Worm (Caenorhabditis elegans) whole organism, young adult: ENCODE measurements around the gene T23B12.6.

Experiments used
- B0019.2 ChIP-seq: fragments of 200-800 bp; sonication (Bioruptor generic); conservative IDR thresholded peaks from 2 replicates; pipeline ENCODE4 v1.3.6; 2022; ENCODE audit warnings: missing genetic modification reagents, missing genetic modification characterization, missing compliant biosample characterization
- F39B2.1 ChIP-seq: fragments of 200-800 bp; sonication (Bioruptor generic); IDR thresholded peaks from 2 replicates; pipeline ENCODE4 v1.3.6; 2022; ENCODE audit warnings: missing genetic modification reagents, missing genetic modification characterization, missing compliant biosample characterization
- F49E8.2 ChIP-seq: sonication (generic microtip); optimal IDR thresholded peaks from 3 replicates; lab custom pipeline; 2017; ENCODE audit warnings: missing genetic modification characterization, mild to moderate bottlenecking, missing compliant biosample characterization, antibody characterized with exemption, moderate library complexity; ENCODE audit not compliant: insufficient read depth
- F52B5.7 ChIP-seq: sonication (generic microtip); optimal IDR thresholded peaks from 2 replicates; lab custom pipeline; 2016; ENCODE audit warnings: mild to moderate bottlenecking, missing genetic modification characterization, missing compliant biosample characterization
- Y53F4B.3 ChIP-seq: fragments of 200-800 bp; sonication (Bioruptor generic); IDR thresholded peaks from 2 replicates; pipeline ENCODE4 v1.3.6; 2022; ENCODE audit warnings: missing genetic modification reagents, missing genetic modification characterization, missing compliant biosample characterization
- Y53G8AR.9 ChIP-seq: fragments of 200-800 bp; sonication (Bioruptor generic); conservative IDR thresholded peaks from 2 replicates; pipeline ENCODE4 v1.3.6; 2022; ENCODE audit warnings: missing genetic modification reagents, missing genetic modification characterization, missing compliant biosample characterization
- Y56A3A.18 ChIP-seq: fragments of 200-800 bp; sonication (Bioruptor generic); IDR thresholded peaks from 2 replicates; pipeline ENCODE4 v1.3.6; 2022; ENCODE audit warnings: missing genetic modification reagents, missing genetic modification characterization, missing compliant biosample characterization
- Y79H2A.3 ChIP-seq: fragments of 200-800 bp; sonication (Bioruptor generic); conservative IDR thresholded peaks from 2 replicates; pipeline ENCODE4 v1.3.6; 2022; ENCODE audit warnings: missing genetic modification reagents, missing genetic modification characterization, missing compliant biosample characterization
- Y95B8A.8 ChIP-seq: fragments of 200-800 bp; sonication (Bioruptor generic); IDR thresholded peaks from 2 replicates; pipeline ENCODE4 v1.3.6; 2022; ENCODE audit warnings: missing genetic modification reagents, missing genetic modification characterization, missing compliant biosample characterization
- akir-1 ChIP-seq: fragments of 200-800 bp; sonication (Bioruptor generic); optimal IDR thresholded peaks from 2 replicates; lab custom pipeline; 2018; ENCODE audit warnings: mild to moderate bottlenecking, missing genetic modification characterization, moderate library complexity, missing compliant biosample characterization
- aptf-2 ChIP-seq: fragments of 200-800 bp; sonication (Bioruptor generic); conservative IDR thresholded peaks from 2 replicates; pipeline ENCODE4 v1.3.6; 2022; ENCODE audit warnings: missing genetic modification reagents, missing genetic modification characterization, missing compliant biosample characterization
- aptf-3 ChIP-seq: fragments of 200-800 bp; sonication (Bioruptor generic); IDR thresholded peaks from 2 replicates; pipeline ENCODE4 v1.3.6; 2022; ENCODE audit warnings: missing genetic modification characterization, missing compliant biosample characterization
- atf-7 ChIP-seq: sonication (generic microtip); optimal IDR thresholded peaks from 2 replicates; lab custom pipeline; 2017; ENCODE audit warnings: mild to moderate bottlenecking, missing genetic modification characterization, missing compliant biosample characterization
- bed-2 ChIP-seq: fragments of 200-800 bp; sonication (Bioruptor generic); IDR thresholded peaks from 2 replicates; pipeline ENCODE4 v1.3.6; 2022; ENCODE audit warnings: missing genetic modification reagents, missing genetic modification characterization, missing compliant biosample characterization
- ccch-3 ChIP-seq: fragments of 200-800 bp; sonication (Bioruptor generic); optimal IDR thresholded peaks from 2 replicates; lab custom pipeline; 2018; ENCODE audit warnings: mild to moderate bottlenecking, missing genetic modification characterization, missing compliant biosample characterization
- cebp-1 ChIP-seq, 2 experiments: fragments of 200-800 bp in 1 of 2; sonication (Bioruptor generic) in 1 of 2; sonication (generic microtip) in 1 of 2; IDR thresholded peaks in 1 of 2; optimal IDR thresholded peaks in 1 of 2; 2 replicates each; pipeline versions ENCODE4 v1.3.6 to Lab custom; 2017 to 2022; ENCODE audit warnings: missing compliant biosample characterization in 2 of 2, missing genetic modification characterization in 2 of 2, mild to moderate bottlenecking in 1 of 2, missing genetic modification reagents in 1 of 2, moderate library complexity in 1 of 2
- cebp-2 ChIP-seq: fragments of 200-800 bp; sonication (Bioruptor generic); IDR thresholded peaks from 2 replicates; pipeline ENCODE4 v1.3.6; 2022; ENCODE audit warnings: missing genetic modification characterization, missing compliant biosample characterization
- ceh-100 ChIP-seq: fragments of 200-800 bp; sonication (Bioruptor generic); IDR thresholded peaks from 2 replicates; pipeline ENCODE4 v1.3.6; 2022; ENCODE audit warnings: missing genetic modification reagents, missing genetic modification characterization, missing compliant biosample characterization
- ceh-58 ChIP-seq: fragments of 200-800 bp; sonication (Bioruptor generic); IDR thresholded peaks from 2 replicates; pipeline ENCODE4 v1.3.6; 2022; ENCODE audit warnings: missing genetic modification characterization, missing compliant biosample characterization
- egl-18 ChIP-seq: fragments of 200-800 bp; sonication (Bioruptor generic); IDR thresholded peaks from 2 replicates; pipeline ENCODE4 v1.3.6; 2022; ENCODE audit warnings: missing genetic modification reagents, missing genetic modification characterization, missing compliant biosample characterization
- ekl-4 ChIP-seq: fragments of 200-800 bp; sonication (Bioruptor generic); IDR thresholded peaks from 2 replicates; pipeline ENCODE4 v1.3.6; 2022; ENCODE audit warnings: missing genetic modification reagents, missing genetic modification characterization, missing compliant biosample characterization
- him-1 ChIP-seq: sonication (generic microtip); optimal IDR thresholded peaks from 2 replicates; lab custom pipeline; 2016; ENCODE audit warnings: missing genotype, missing genetic modification reagents, missing genetic modification characterization, missing compliant biosample characterization
- hmg-1.2 ChIP-seq: fragments of 200-800 bp; sonication (Bioruptor generic); IDR thresholded peaks from 2 replicates; pipeline ENCODE4 v1.3.6; 2022; ENCODE audit warnings: missing genetic modification reagents, missing genetic modification characterization, missing compliant biosample characterization
- hmg-20 ChIP-seq: fragments of 200-800 bp; sonication (Bioruptor generic); IDR thresholded peaks from 2 replicates; pipeline ENCODE4 v1.3.6; 2022; ENCODE audit warnings: missing genetic modification reagents, missing genetic modification characterization, missing compliant biosample characterization
- hsf-1 ChIP-seq: fragments of 200-800 bp; sonication (Bioruptor generic); IDR thresholded peaks from 2 replicates; pipeline ENCODE4 v1.3.6; 2022; ENCODE audit warnings: missing genetic modification reagents, missing genetic modification characterization, missing compliant biosample characterization
- lin-26 ChIP-seq: fragments of 200-800 bp; sonication (Bioruptor generic); IDR thresholded peaks from 2 replicates; pipeline ENCODE4 v1.3.6; 2022; ENCODE audit warnings: missing genetic modification reagents, missing genetic modification characterization, missing compliant biosample characterization
- lin-54 ChIP-seq: fragments of 200-800 bp; sonication (Bioruptor generic); optimal IDR thresholded peaks from 2 replicates; lab custom pipeline; 2018; ENCODE audit warnings: mild to moderate bottlenecking, missing genetic modification characterization, missing compliant biosample characterization
- lsl-1 ChIP-seq: fragments of 200-800 bp; sonication (Bioruptor generic); optimal IDR thresholded peaks from 2 replicates; lab custom pipeline; 2018; ENCODE audit warnings: mild to moderate bottlenecking, missing genetic modification characterization, moderate library complexity, missing compliant biosample characterization
- lsy-27 ChIP-seq: sonication (generic microtip); optimal IDR thresholded peaks from 2 replicates; lab custom pipeline; 2017; ENCODE audit warnings: missing genetic modification characterization, mild to moderate bottlenecking, missing compliant biosample characterization, antibody characterized with exemption, missing genotype, borderline replicate concordance; ENCODE audit not compliant: insufficient read depth
- madf-10 ChIP-seq: sonication (generic microtip); optimal IDR thresholded peaks from 2 replicates; lab custom pipeline; 2016; ENCODE audit warnings: mild to moderate bottlenecking, missing genetic modification characterization, missing compliant biosample characterization
- madf-3 ChIP-seq: fragments of 200-800 bp; sonication (Bioruptor generic); IDR thresholded peaks from 2 replicates; pipeline ENCODE4 v1.3.6; 2022; ENCODE audit warnings: missing genetic modification reagents, missing genetic modification characterization, missing compliant biosample characterization
- madf-6 ChIP-seq: fragments of 200-800 bp; sonication (Bioruptor generic); IDR thresholded peaks from 2 replicates; pipeline ENCODE4 v1.3.6; 2022; ENCODE audit warnings: missing genetic modification reagents, missing genetic modification characterization, missing compliant biosample characterization
- mcd-1 ChIP-seq: fragments of 200-800 bp; sonication (Bioruptor generic); IDR thresholded peaks from 2 replicates; pipeline ENCODE4 v1.3.6; 2022; ENCODE audit warnings: missing genetic modification reagents, missing genetic modification characterization, missing compliant biosample characterization
- mel-28 ChIP-seq: sonication (generic microtip); optimal IDR thresholded peaks from 2 replicates; lab custom pipeline; 2016; ENCODE audit warnings: borderline replicate concordance, mild to moderate bottlenecking, missing genetic modification characterization, missing compliant biosample characterization
- nfya-1 ChIP-seq: sonication (generic microtip); optimal IDR thresholded peaks from 2 replicates; lab custom pipeline; 2017; ENCODE audit warnings: antibody characterized with exemption, missing compliant biosample characterization, missing genetic modification characterization, borderline replicate concordance; ENCODE audit not compliant: insufficient read depth
- nfya-2 ChIP-seq: fragments of 200-800 bp; sonication (Bioruptor generic); IDR thresholded peaks from 2 replicates; pipeline ENCODE4 v1.3.6; 2022; ENCODE audit warnings: missing genetic modification reagents, missing genetic modification characterization, missing compliant biosample characterization
- nhr-80 ChIP-seq: sonication (generic microtip); optimal IDR thresholded peaks from 2 replicates; lab custom pipeline; 2016; ENCODE audit warnings: missing genetic modification characterization, missing compliant biosample characterization
- nhr-90 ChIP-seq: sonication (generic microtip); optimal IDR thresholded peaks from 2 replicates; lab custom pipeline; 2016; ENCODE audit warnings: missing genotype, mild to moderate bottlenecking, missing genetic modification characterization, missing compliant biosample characterization
- pbrm-1 ChIP-seq: fragments of 200-800 bp; sonication (Bioruptor generic); IDR thresholded peaks from 2 replicates; pipeline ENCODE4 v1.3.6; 2022; ENCODE audit warnings: missing genetic modification reagents, missing genetic modification characterization, missing compliant biosample characterization
- rec-8 ChIP-seq, 2 experiments: sonication (generic microtip); optimal IDR thresholded peaks; 2 replicates each; lab custom pipeline; 2016; ENCODE audit warnings: mild to moderate bottlenecking in 2 of 2, missing genetic modification characterization in 2 of 2, missing genetic modification reagents in 2 of 2, missing genotype in 2 of 2, missing biosample characterization in 1 of 2, missing compliant biosample characterization in 1 of 2, moderate library complexity in 1 of 2
- snpc-1.1 ChIP-seq: sonication (generic microtip); optimal IDR thresholded peaks from 2 replicates; lab custom pipeline; 2017; ENCODE audit warnings: missing genetic modification characterization, mild to moderate bottlenecking, missing compliant biosample characterization, antibody characterized with exemption, moderate library complexity, missing genotype, missing genetic modification reagents; ENCODE audit not compliant: insufficient read depth
- snpc-3.4 ChIP-seq: sonication (generic microtip); optimal IDR thresholded peaks from 2 replicates; lab custom pipeline; 2017; ENCODE audit warnings: missing genetic modification characterization, mild to moderate bottlenecking, missing compliant biosample characterization, antibody characterized with exemption, moderate library complexity, missing genotype, missing genetic modification reagents
- tlf-1 ChIP-seq: fragments of 200-800 bp; sonication (Bioruptor generic); optimal IDR thresholded peaks from 2 replicates; lab custom pipeline; 2018; ENCODE audit warnings: mild to moderate bottlenecking, missing genetic modification characterization, missing compliant biosample characterization
- ztf-18 ChIP-seq: sonication (generic microtip); optimal IDR thresholded peaks from 2 replicates; lab custom pipeline; 2016; ENCODE audit warnings: missing genotype, mild to moderate bottlenecking, missing genetic modification characterization, missing compliant biosample characterization
- ztf-26 ChIP-seq: sonication (generic microtip); optimal IDR thresholded peaks from 2 replicates; lab custom pipeline; 2017; ENCODE audit warnings: missing genetic modification characterization, missing compliant biosample characterization
- ztf-28 ChIP-seq: fragments of 200-800 bp; sonication (Bioruptor generic); IDR thresholded peaks from 2 replicates; pipeline ENCODE4 v1.3.6; 2022; ENCODE audit warnings: missing genetic modification reagents, missing genetic modification characterization, missing compliant biosample characterization

The T23B12.6 gene

ce11 chrV:8415113-8415530 is 45.1 kb downstream of the T23B12.6 start (continued):
- TF ChIP-seq lsy-27 (tag; lab: Kevin White, UChicago): no peak
- peak in 1 of 2 experiments; percentile 2 for TF ChIP-seq rec-8 (tag; optimal IDR thresholded peaks at IDR 0.05; lab: Kevin White, UChicago)
- 0 out of 2 replicates have a peak, but pooled peaks have one; percentile 20 for TF ChIP-seq cebp-2 (GFP tag; lab: Robert Waterston, UW)
- TF ChIP-seq pbrm-1 (GFP tag; lab: Robert Waterston, UW): peak; percentile 38
- 0 out of 2 replicates have a peak, but pooled peaks have one; percentile 36 for TF ChIP-seq B0019.2 (GFP tag; lab: Robert Waterston, UW)
- no peak for TF ChIP-seq nhr-80 (tag; lab: Kevin White, UChicago)
- peak; percentile 85 for TF ChIP-seq hsf-1 (GFP tag; lab: Robert Waterston, UW)
- 0 out of 2 replicates have a peak, but pooled peaks have one; percentile 62 for TF ChIP-seq Y56A3A.18 (GFP tag; lab: Robert Waterston, UW)
- peak; percentile 80 for TF ChIP-seq F52B5.7 (tag; lab: Kevin White, UChicago)
- peak; percentile 72 for TF ChIP-seq lin-54
- 0 out of 2 replicates have a peak, but pooled peaks have one; percentile 58 for TF ChIP-seq ztf-28
- no peak for TF ChIP-seq ztf-26 (tag; lab: Kevin White, UChicago)
- TF ChIP-seq bed-2 (GFP tag; lab: Robert Waterston, UW): no peak
- peak; percentile 74 for TF ChIP-seq lin-26 (GFP tag; lab: Robert Waterston, UW)
- TF ChIP-seq snpc-1.1 (tag; lab: Kevin White, UChicago): peak; percentile 30
- peak; percentile 87 for TF ChIP-seq Y95B8A.8
- TF ChIP-seq him-1 (tag; lab: Kevin White, UChicago): peak; percentile 81
- no peak for TF ChIP-seq Y53F4B.3 (GFP tag; lab: Robert Waterston, UW)
- peak; percentile 56 for TF ChIP-seq hmg-1.2 (GFP tag; lab: Robert Waterston, UW)
- TF ChIP-seq atf-7 (tag; lab: Kevin White, UChicago): peak; percentile 56
- peak; percentile 86 for TF ChIP-seq madf-3 (GFP tag; lab: Robert Waterston, UW)
- no peak for TF ChIP-seq snpc-3.4 (tag; lab: Kevin White, UChicago)
- peak; percentile 56 for TF ChIP-seq ceh-100 (GFP tag; lab: Robert Waterston, UW)
- TF ChIP-seq tlf-1: peak; percentile 83
- peak; percentile 94 for TF ChIP-seq Y79H2A.3 (GFP tag; lab: Robert Waterston, UW)
- TF ChIP-seq Y53G8AR.9 (GFP tag; lab: Robert Waterston, UW): peak; percentile 88
- TF ChIP-seq ekl-4 (GFP tag; lab: Robert Waterston, UW): peak; percentile 87
- TF ChIP-seq aptf-3: 0 out of 2 replicates have a peak, but pooled peaks have one; percentile 11
- TF ChIP-seq nfya-1 (tag; lab: Kevin White, UChicago): no peak
- no peak for TF ChIP-seq mel-28 (tag; lab: Kevin White, UChicago)
- peak; percentile 55 for TF ChIP-seq ztf-18 (tag; lab: Kevin White, UChicago)
- TF ChIP-seq lsl-1: peak; percentile 71
- TF ChIP-seq cebp-1 (GFP tag; IDR thresholded peaks at IDR 0.05; lab: Robert Waterston, UW): no peak
- peak; percentile 68 for TF ChIP-seq cebp-1 (tag; optimal IDR thresholded peaks at IDR 0.05; lab: Kevin White, UChicago)
- peak; percentile 77 for TF ChIP-seq F49E8.2 (tag; lab: Kevin White, UChicago)
- peak; percentile 86 for TF ChIP-seq madf-6 (GFP tag; lab: Robert Waterston, UW)
- TF ChIP-seq egl-18 (GFP tag; lab: Robert Waterston, UW): no peak
- TF ChIP-seq F39B2.1 (GFP tag; lab: Robert Waterston, UW): peak; percentile 65; the same call in 1 of the 2 replicates
- no peak for TF ChIP-seq ccch-3 (GFP tag; lab: Kevin White, UChicago)
- TF ChIP-seq akir-1 (GFP tag; lab: Kevin White, UChicago): no peak
- no peak for TF ChIP-seq nhr-90 (tag; lab: Kevin White, UChicago)
- no peak for TF ChIP-seq aptf-2 (GFP tag; lab: Robert Waterston, UW)
- TF ChIP-seq mcd-1 (GFP tag; lab: Robert Waterston, UW): peak; percentile 43; the same call in 1 of the 2 replicates
- TF ChIP-seq hmg-20 (GFP tag; lab: Robert Waterston, UW): 0 out of 2 replicates have a peak, but pooled peaks have one; percentile 9
- 0 out of 2 replicates have a peak, but pooled peaks have one; percentile 5 for TF ChIP-seq nfya-2 (GFP tag; lab: Robert Waterston, UW)
- peak; percentile 91; the same call in 1 of the 2 replicates for TF ChIP-seq ceh-58 (GFP tag; lab: Robert Waterston, UW)
- no peak for TF ChIP-seq madf-10 (tag; lab: Kevin White, UChicago)
